Fruit fly (Drosophila melanogaster): ENCODE data around the gene vn.

DNA sequence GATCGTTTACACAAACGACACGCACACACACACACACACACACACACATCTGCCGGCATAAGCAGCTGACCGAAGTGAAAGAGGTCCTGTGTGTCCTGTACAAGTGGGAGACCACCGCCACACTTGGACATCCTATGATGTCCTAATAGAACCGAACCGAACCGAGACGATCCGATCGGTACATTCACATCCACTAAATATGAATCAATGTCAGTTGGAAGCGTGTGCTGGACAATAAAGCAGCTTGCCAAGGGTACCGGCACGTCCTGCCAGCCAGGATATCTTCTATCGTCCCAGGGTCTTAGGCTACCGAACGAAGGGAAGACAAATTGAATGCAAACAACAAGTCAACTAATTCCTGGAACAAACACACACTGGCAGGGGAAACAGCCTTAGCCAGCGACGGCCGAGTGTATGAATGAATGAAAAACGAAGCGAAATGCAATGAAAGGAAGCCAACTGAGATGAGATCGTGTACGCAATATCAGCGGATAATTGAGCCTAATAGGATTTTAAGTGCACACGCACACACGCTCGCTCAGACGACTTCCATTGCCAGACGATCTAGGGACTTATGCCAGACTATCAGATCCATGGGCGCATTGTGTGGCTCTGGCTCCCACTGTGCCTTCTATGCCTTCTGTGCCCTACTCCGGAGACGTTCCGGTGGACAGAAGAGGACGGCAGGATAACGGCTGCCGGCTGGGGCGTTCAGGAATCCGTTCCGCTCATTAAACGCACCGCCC is 10.8 kb upstream of the vn start:
- TF ChIP-seq CG1621 (tag; optimal IDR thresholded peaks at IDR 0.05), result no peak
- TF ChIP-seq CG32006 (GFP tag; optimal IDR thresholded peaks at IDR 0.05), result no peak
- TF ChIP-seq Smox (GFP tag; optimal IDR thresholded peaks at IDR 0.05), result no peak

All from whole organism, prepupa.